Fruit fly (Drosophila melanogaster) whole organism, embryonic: ENCODE data around the gene CG3703.

Experiments used
- Abd-B ChIP-seq: fragments of 200-800 bp; sonication (Bioruptor generic); optimal IDR thresholded peaks from 2 replicates; lab custom pipeline; 2018; ENCODE audit warnings: missing biosample characterization, mild to moderate bottlenecking, missing genetic modification characterization, moderate library complexity
- Adf1 ChIP-seq: fragments of 200-800 bp; sonication (Bioruptor generic); IDR thresholded peaks from 2 replicates; pipeline ENCODE4 v1.3.6; 2022; ENCODE audit warnings: missing biosample characterization, missing genetic modification characterization
- Bdp1 ChIP-seq: fragments of 200-800 bp; sonication (Bioruptor generic); optimal IDR thresholded peaks from 3 replicates; lab custom pipeline; 2016; ENCODE audit warnings: missing biosample characterization, missing genetic modification characterization
- CG12236 ChIP-seq: fragments of 200-800 bp; sonication (Bioruptor generic); optimal IDR thresholded peaks from 2 replicates; lab custom pipeline; 2016; ENCODE audit warnings: missing biosample characterization, missing genetic modification characterization
- CG13287 ChIP-seq: fragments of 200-800 bp; sonication (Bioruptor generic); IDR thresholded peaks from 2 replicates; pipeline ENCODE4 v1.3.6; 2022; ENCODE audit warnings: missing biosample characterization, missing genetic modification characterization; ENCODE audit not compliant: partially characterized antibody
- CG15514 ChIP-seq: fragments of 200-800 bp; sonication (Bioruptor generic); optimal IDR thresholded peaks from 3 replicates; lab custom pipeline; 2017; ENCODE audit warnings: missing biosample characterization, missing genetic modification characterization, mild to moderate bottlenecking, moderate library complexity, missing genetic modification reagents
- CG17829 ChIP-seq: fragments of 200-800 bp; optimal IDR thresholded peaks from 2 replicates; lab custom pipeline; 2019; ENCODE audit warnings: missing biosample characterization, mild to moderate bottlenecking, missing genetic modification characterization, moderate library complexity
- CG2889 ChIP-seq: fragments of 200-800 bp; sonication (Bioruptor generic); IDR thresholded peaks from 3 replicates; pipeline ENCODE4 v1.3.6; 2022; ENCODE audit warnings: missing biosample characterization, missing genetic modification characterization
- CG30403 ChIP-seq: fragments of 200-800 bp; sonication (Bioruptor generic); optimal IDR thresholded peaks from 3 replicates; lab custom pipeline; 2016; ENCODE audit warnings: missing biosample characterization, missing genetic modification characterization
- CG32772 ChIP-seq: fragments of 200-800 bp; sonication (Bioruptor generic); IDR thresholded peaks from 2 replicates; pipeline ENCODE4 v1.3.6; 2022; ENCODE audit warnings: missing biosample characterization, missing genetic modification characterization
- CG43689 ChIP-seq: fragments of 200-800 bp; sonication (Bioruptor generic); IDR thresholded peaks from 2 replicates; pipeline ENCODE4 v1.3.6; 2022; ENCODE audit warnings: missing biosample characterization, missing genetic modification characterization
- CG5245 ChIP-seq: fragments of 200-800 bp; sonication (Bioruptor generic); optimal IDR thresholded peaks from 3 replicates; lab custom pipeline; 2016; ENCODE audit warnings: missing biosample characterization, missing genetic modification characterization
- CG6272 ChIP-seq: fragments of 200-800 bp; sonication (Bioruptor generic); IDR thresholded peaks from 2 replicates; pipeline ENCODE4 v1.3.6; 2022; ENCODE audit warnings: missing biosample characterization, missing genetic modification characterization
- CG6854 ChIP-seq: fragments of 200-800 bp; sonication (Bioruptor generic); optimal IDR thresholded peaks from 3 replicates; lab custom pipeline; 2017; ENCODE audit warnings: missing biosample characterization, mild to moderate bottlenecking, missing genetic modification characterization
- CG7963 ChIP-seq: fragments of 200-800 bp; sonication (Bioruptor generic); IDR thresholded peaks from 3 replicates; pipeline ENCODE4 v1.3.6; 2022; ENCODE audit warnings: missing biosample characterization, missing genetic modification characterization; ENCODE audit not compliant: partially characterized antibody
- CG8281 ChIP-seq: fragments of 200-800 bp; sonication (Bioruptor generic); optimal IDR thresholded peaks from 2 replicates; lab custom pipeline; 2018; ENCODE audit warnings: missing biosample characterization, mild to moderate bottlenecking, missing genetic modification characterization, moderate library complexity
- CG8359 ChIP-seq: fragments of 200-800 bp; sonication (Bioruptor generic); optimal IDR thresholded peaks from 2 replicates; lab custom pipeline; 2017; ENCODE audit warnings: missing biosample characterization, mild to moderate bottlenecking, missing genetic modification characterization, borderline replicate concordance
- CG9609 ChIP-seq: fragments of 200-800 bp; sonication (Bioruptor generic); optimal IDR thresholded peaks from 3 replicates; lab custom pipeline; 2016; ENCODE audit warnings: missing biosample characterization, missing genetic modification characterization
- CG9932 ChIP-seq: fragments of 200-800 bp; sonication (Bioruptor generic); IDR thresholded peaks from 2 replicates; pipeline ENCODE4 v1.3.6; 2022; ENCODE audit warnings: missing biosample characterization, missing genetic modification characterization
- D19A ChIP-seq: fragments of 200-800 bp; optimal IDR thresholded peaks from 3 replicates; lab custom pipeline; 2019; ENCODE audit warnings: missing biosample characterization, mild to moderate bottlenecking, missing genetic modification characterization, moderate library complexity
- Dbx ChIP-seq: fragments of 200-800 bp; sonication (Bioruptor generic); IDR thresholded peaks from 3 replicates; pipeline ENCODE4 v1.3.6; 2022; ENCODE audit warnings: missing biosample characterization, missing genetic modification characterization
- Gug ChIP-seq: fragments of 200-800 bp; sonication (Bioruptor generic); IDR thresholded peaks from 4 replicates; pipeline ENCODE4 v1.3.6; 2022; ENCODE audit warnings: missing biosample characterization, missing genetic modification characterization
- Kr ChIP-seq: fragments of 200-800 bp; sonication (Bioruptor generic); optimal IDR thresholded peaks from 2 replicates; lab custom pipeline; 2017; ENCODE audit warnings: missing biosample characterization, mild to moderate bottlenecking, missing genetic modification characterization
- Rx ChIP-seq: fragments of 200-800 bp; sonication (Bioruptor generic); IDR thresholded peaks from 2 replicates; pipeline ENCODE4 v1.3.6; 2022; ENCODE audit warnings: missing biosample characterization, missing genetic modification characterization
- Side ChIP-seq: fragments of 200-800 bp; sonication (Bioruptor generic); optimal IDR thresholded peaks from 2 replicates; lab custom pipeline; 2016; ENCODE audit warnings: missing biosample characterization, missing genetic modification characterization
- Ssrp ChIP-seq: fragments of 200-800 bp; sonication (Bioruptor generic); optimal IDR thresholded peaks from 2 replicates; lab custom pipeline; 2018; ENCODE audit warnings: missing biosample characterization, mild to moderate bottlenecking, missing genetic modification characterization, moderate library complexity
- Tbp ChIP-seq: fragments of >200 bp; optimal IDR thresholded peaks from 2 replicates; lab custom pipeline; 2018; ENCODE audit warnings: missing biosample characterization, missing genetic modification characterization
- YL-1 ChIP-seq: fragments of 200-800 bp; sonication (Bioruptor generic); optimal IDR thresholded peaks from 3 replicates; lab custom pipeline; 2017; ENCODE audit warnings: missing biosample characterization, mild to moderate bottlenecking, missing genetic modification characterization
- ab ChIP-seq: fragments of 200-800 bp; sonication (Bioruptor generic); optimal IDR thresholded peaks from 2 replicates; lab custom pipeline; 2016; ENCODE audit warnings: missing biosample characterization, missing genetic modification characterization
- disco-r ChIP-seq: fragments of 200-800 bp; sonication (Bioruptor generic); optimal IDR thresholded peaks from 2 replicates; lab custom pipeline; 2016; ENCODE audit warnings: missing biosample characterization, missing genetic modification characterization
- emc ChIP-seq: fragments of 200-800 bp; sonication (Bioruptor generic); optimal IDR thresholded peaks from 2 replicates; lab custom pipeline; 2016; ENCODE audit warnings: missing biosample characterization, missing genetic modification characterization
- ewg ChIP-seq: fragments of 200-800 bp; sonication (Bioruptor generic); optimal IDR thresholded peaks from 3 replicates; lab custom pipeline; 2017; ENCODE audit warnings: mild to moderate bottlenecking, missing biosample characterization, missing genetic modification reagents, missing genetic modification characterization
- fu2 ChIP-seq: fragments of 200-800 bp; sonication (Bioruptor generic); optimal IDR thresholded peaks from 2 replicates; lab custom pipeline; 2016; ENCODE audit warnings: missing biosample characterization, missing genetic modification characterization
- gce ChIP-seq: fragments of 200-800 bp; sonication (Bioruptor generic); IDR thresholded peaks from 3 replicates; pipeline ENCODE4 v1.3.6; 2022; ENCODE audit warnings: missing biosample characterization, missing genetic modification characterization
- lola ChIP-seq, 3 experiments: fragments of >200 bp in 2 of 3; fragments of 200-800 bp in 1 of 3; sonication (Bioruptor generic) in 1 of 3; optimal IDR thresholded peaks; 2 replicates each; lab custom pipeline; 2017 to 2019; ENCODE audit warnings: missing biosample characterization in 3 of 3, missing genetic modification characterization in 3 of 3, mild to moderate bottlenecking in 1 of 3, moderate library complexity in 1 of 3
- lov ChIP-seq, 2 experiments: fragments of 200-800 bp in 1 of 2; fragments of >200 bp in 1 of 2; sonication (Bioruptor generic) in 1 of 2; IDR thresholded peaks in 1 of 2; optimal IDR thresholded peaks in 1 of 2; 2 replicates in 1 of 2; 3 replicates in 1 of 2; pipeline versions ENCODE4 v1.3.6 to Lab custom; 2017 to 2022; ENCODE audit warnings: missing biosample characterization in 1 of 2, missing genetic modification characterization in 1 of 2
- mam ChIP-seq: fragments of 200-800 bp; sonication (Bioruptor generic); optimal IDR thresholded peaks from 3 replicates; lab custom pipeline; 2016; ENCODE audit warnings: missing biosample characterization, missing genetic modification characterization
- nerfin-2 ChIP-seq: fragments of 200-800 bp; sonication (Bioruptor generic); IDR thresholded peaks from 2 replicates; pipeline ENCODE4 v1.3.6; 2022; ENCODE audit warnings: missing biosample characterization, missing genetic modification characterization; ENCODE audit not compliant: partially characterized antibody
- pho ChIP-seq: fragments of 200-800 bp; sonication (Bioruptor generic); optimal IDR thresholded peaks from 2 replicates; lab custom pipeline; 2016; ENCODE audit warnings: missing biosample characterization, missing genetic modification characterization
- pnt ChIP-seq: fragments of 200-800 bp; sonication (Bioruptor generic); optimal IDR thresholded peaks from 3 replicates; lab custom pipeline; 2016; ENCODE audit warnings: missing biosample characterization, missing genetic modification characterization
- psq ChIP-seq: fragments of 200-800 bp; sonication (Bioruptor generic); optimal IDR thresholded peaks from 2 replicates; lab custom pipeline; 2017; ENCODE audit warnings: missing biosample characterization, missing genetic modification characterization
- ranshi ChIP-seq: fragments of 200-800 bp; sonication (Bioruptor generic); IDR thresholded peaks from 2 replicates; pipeline ENCODE4 v1.3.6; 2022; ENCODE audit warnings: missing biosample characterization, missing genetic modification characterization
- sc ChIP-seq, 3 experiments: fragments of >200 bp in 2 of 3; fragments of 200-800 bp in 1 of 3; sonication (Bioruptor generic) in 1 of 3; optimal IDR thresholded peaks; 2 replicates in 2 of 3; 3 replicates in 1 of 3; lab custom pipeline; 2017; ENCODE audit warnings: mild to moderate bottlenecking in 1 of 3, missing biosample characterization in 1 of 3, missing genetic modification characterization in 1 of 3, missing genetic modification reagents in 1 of 3
- sisA ChIP-seq: fragments of 200-800 bp; sonication (Bioruptor generic); IDR thresholded peaks from 2 replicates; pipeline ENCODE4 v1.3.6; 2022; ENCODE audit warnings: missing biosample characterization, missing genetic modification characterization
- ssp ChIP-seq: fragments of 200-800 bp; sonication (Bioruptor generic); IDR thresholded peaks from 2 replicates; pipeline ENCODE4 v1.3.6; 2022; ENCODE audit warnings: missing biosample characterization, missing genetic modification characterization
- tna ChIP-seq: fragments of 200-800 bp; sonication (Bioruptor generic); IDR thresholded peaks from 2 replicates; pipeline ENCODE4 v1.3.6; 2022; ENCODE audit warnings: missing biosample characterization, missing genetic modification characterization; ENCODE audit not compliant: partially characterized antibody
- trem ChIP-seq: fragments of 200-800 bp; optimal IDR thresholded peaks from 3 replicates; lab custom pipeline; 2019; ENCODE audit warnings: missing biosample characterization, mild to moderate bottlenecking, missing genetic modification characterization, moderate library complexity
- yki ChIP-seq: fragments of >200 bp; optimal IDR thresholded peaks from 3 replicates; lab custom pipeline; 2018

The CG3703 gene

DNA sequence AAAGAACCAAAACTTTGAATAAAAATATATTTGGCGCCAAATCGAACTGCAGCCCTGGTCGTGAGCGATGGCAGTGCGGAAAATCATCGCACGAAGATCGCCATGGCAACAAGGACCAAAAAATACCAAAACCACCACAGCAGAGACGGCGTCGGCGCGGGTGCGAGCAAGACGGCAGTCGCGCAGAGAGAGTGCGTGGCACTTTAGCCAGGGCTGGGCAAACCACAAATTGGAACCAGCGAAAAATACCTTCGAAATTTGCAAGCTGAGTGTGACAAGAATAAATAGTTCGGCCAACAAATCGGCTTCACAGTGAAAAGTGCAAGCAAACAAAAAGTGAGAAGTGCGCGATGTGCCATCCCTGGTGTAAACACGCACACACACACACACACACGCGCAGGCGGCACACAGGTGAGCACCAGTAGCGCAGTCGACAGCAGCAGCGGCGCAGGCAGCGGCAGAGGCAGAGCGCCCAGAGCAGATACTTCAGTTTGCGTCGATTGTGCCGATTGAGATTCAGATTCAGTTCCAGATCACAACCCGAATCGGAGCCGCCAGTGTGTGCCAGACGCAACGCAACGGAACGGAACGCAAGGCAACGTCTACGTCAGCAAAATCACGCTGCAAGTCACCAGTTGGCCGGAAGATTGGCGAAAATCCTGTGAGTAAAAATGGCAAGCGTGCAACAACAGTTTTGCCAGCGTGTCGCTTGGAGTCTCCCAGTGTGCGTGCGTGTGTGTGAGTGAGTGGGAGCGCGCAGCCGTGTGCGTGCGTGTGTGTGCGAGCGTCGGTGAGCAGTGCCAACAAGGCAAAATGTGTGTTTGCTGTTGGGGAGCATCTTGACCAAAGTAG, 10.3 kb downstream of the CG3703 start, which contains the start of gene TRAM (continued):
- peak; percentile 97 for TF ChIP-seq Ssrp (tag; lab: Kevin White, UChicago)
- TF ChIP-seq mam (GFP tag; lab: Kevin White, UChicago), result peak; percentile 99
- peak; percentile 99 for TF ChIP-seq Dbx (GFP tag; lab: Robert Waterston, UW)
- peak; percentile 99 for TF ChIP-seq ewg (GFP tag; lab: Kevin White, UChicago)
- no peak for TF ChIP-seq lov (optimal IDR thresholded peaks at IDR 0.05; lab: Kevin White, UChicago)
- TF ChIP-seq lov (GFP tag; IDR thresholded peaks at IDR 0.05; lab: Robert Waterston, UW), result peak; percentile 99
- TF ChIP-seq CG5245, result peak; percentile 97
- TF ChIP-seq CG13287 (GFP tag; lab: Robert Waterston, UW), result peak; percentile 81
- peak; percentile 99 for TF ChIP-seq Gug (GFP tag; lab: Robert Waterston, UW)
- peak; percentile 99 for TF ChIP-seq CG43689
- peak; percentile 94 for TF ChIP-seq trem (tag; lab: Kevin White, UChicago)
- TF ChIP-seq ssp (GFP tag; lab: Robert Waterston, UW), result peak; percentile 94
- TF ChIP-seq CG6854, result peak; percentile 94
- TF ChIP-seq sc (optimal IDR thresholded peaks at IDR 0.05; lab: Kevin White, UChicago), result no peak
- TF ChIP-seq sc (GFP tag; optimal IDR thresholded peaks at IDR 0.05; lab: Kevin White, UChicago), result peak; percentile 97
- peak; percentile 99 for TF ChIP-seq CG9609
- no peak for TF ChIP-seq Tbp
- TF ChIP-seq CG17829 (tag; lab: Kevin White, UChicago), result peak; percentile 99
- no peak for TF ChIP-seq yki (lab: Kevin White, UChicago)
- peak; percentile 99 for TF ChIP-seq YL-1 (GFP tag; lab: Kevin White, UChicago)
- TF ChIP-seq Kr (GFP tag; lab: Kevin White, UChicago), result peak; percentile 92
- TF ChIP-seq CG30403 (GFP tag; lab: Kevin White, UChicago), result peak; percentile 98
- TF ChIP-seq CG2889, result peak; percentile 99
- TF ChIP-seq Rx, result peak; percentile 99
- peak; percentile 87 for TF ChIP-seq CG8281 (tag; lab: Kevin White, UChicago)
- TF ChIP-seq pho (GFP tag; lab: Kevin White, UChicago), result peak; percentile 98
- peak; percentile 98 for TF ChIP-seq CG15514 (GFP tag; lab: Kevin White, UChicago)
- TF ChIP-seq CG7963 (GFP tag; lab: Robert Waterston, UW), result peak; percentile 67; the same call in 1 of the 3 replicates
- TF ChIP-seq disco-r (GFP tag; lab: Kevin White, UChicago), result peak; percentile 97
- peak in 1 of 3 experiments; percentile 98 for TF ChIP-seq lola (GFP tag; optimal IDR thresholded peaks at IDR 0.05; lab: Kevin White, UChicago)
- TF ChIP-seq Adf1 (GFP tag; lab: Robert Waterston, UW), result peak; percentile 99
- peak; percentile 99 for TF ChIP-seq sisA (GFP tag; lab: Robert Waterston, UW)
- peak; percentile 92 for TF ChIP-seq D19A (tag; lab: Kevin White, UChicago)
- TF ChIP-seq nerfin-2 (GFP tag; lab: Robert Waterston, UW), result peak; percentile 58
- TF ChIP-seq tna (GFP tag; lab: Robert Waterston, UW), result peak; percentile 68
- TF ChIP-seq CG6272 (GFP tag; lab: Robert Waterston, UW), result peak; percentile 98
- peak; percentile 98 for TF ChIP-seq fu2 (GFP tag; lab: Kevin White, UChicago)
- peak; percentile 97 for TF ChIP-seq Abd-B
- peak; percentile 92 for TF ChIP-seq CG8359 (GFP tag; lab: Kevin White, UChicago)
- TF ChIP-seq psq (GFP tag; lab: Kevin White, UChicago), result peak; percentile 91
- TF ChIP-seq emc (GFP tag; lab: Kevin White, UChicago), result peak; percentile 95
- peak; percentile 99 for TF ChIP-seq CG9932 (GFP tag; lab: Robert Waterston, UW)
- peak; percentile 99 for TF ChIP-seq ranshi (GFP tag; lab: Robert Waterston, UW)
- peak; percentile 93 for TF ChIP-seq Bdp1
- TF ChIP-seq gce (GFP tag; lab: Robert Waterston, UW), result peak; percentile 98
- TF ChIP-seq CG12236, result peak; percentile 96
- TF ChIP-seq Side (GFP tag; lab: Kevin White, UChicago), result peak; percentile 98
- peak; percentile 99 for TF ChIP-seq CG32772 (GFP tag; lab: Robert Waterston, UW)
- peak; percentile 98 for TF ChIP-seq pnt (GFP tag; lab: Kevin White, UChicago)
- TF ChIP-seq ab (GFP tag; lab: Kevin White, UChicago), result peak; percentile 90
